Worm (Caenorhabditis elegans): ENCODE data around the gene col-9.

DNA sequence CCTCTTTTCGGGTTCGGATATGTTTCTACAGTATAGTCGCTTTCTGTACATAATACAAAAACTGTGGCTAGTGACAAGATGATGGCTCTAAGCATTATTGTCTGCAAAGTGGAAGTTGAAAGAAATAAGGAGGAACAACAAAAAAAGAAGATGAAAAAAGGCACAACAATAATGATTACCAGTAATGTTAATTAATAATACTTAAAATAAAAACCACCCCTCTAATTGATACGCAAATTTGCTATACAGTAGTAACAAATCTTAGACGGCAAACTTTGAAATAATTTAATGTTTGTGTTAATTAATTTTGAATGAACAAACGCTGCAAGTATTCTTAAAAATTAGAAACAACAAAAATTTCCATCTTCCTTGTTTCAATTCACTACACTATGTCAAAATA is 31.8 kb downstream of the col-9 start, which contains the start of gene Y12A6A.1:
- TF ChIP-seq ceh-82 (tag; optimal IDR thresholded peaks at IDR 0.05): no peak
- TF ChIP-seq nhr-11 (tag; optimal IDR thresholded peaks at IDR 0.05): no peak
- TF ChIP-seq snpc-4 (tag; optimal IDR thresholded peaks at IDR 0.05): no peak
- no peak for TF ChIP-seq unc-39 (tag; optimal IDR thresholded peaks at IDR 0.05)
- no peak for TF ChIP-seq dmd-4 (tag; optimal IDR thresholded peaks at IDR 0.05)
- no peak for TF ChIP-seq ZK546.5 (tag; optimal IDR thresholded peaks at IDR 0.05)

Measured in whole organism, L2 larva.